Worm (Caenorhabditis elegans) whole organism, L4/young adult: ENCODE measurements around the gene T25D10.1.

Source experiments
- W03F9.2 ChIP-seq: fragments of 150-350 bp; optimal IDR thresholded peaks from 2 replicates; lab custom pipeline; 2014; ENCODE audit warnings: missing biosample characterization, missing genetic modification characterization
- dao-5 ChIP-seq: sonication (generic microtip); optimal IDR thresholded peaks from 2 replicates; lab custom pipeline; 2016; ENCODE audit warnings: missing genotype, missing genetic modification characterization, moderate library complexity, missing compliant biosample characterization
- him-1 ChIP-seq: sonication (generic microtip); optimal IDR thresholded peaks from 2 replicates; lab custom pipeline; 2016; ENCODE audit warnings: missing genotype, missing genetic modification reagents, missing genetic modification characterization, missing compliant biosample characterization

DNA sequence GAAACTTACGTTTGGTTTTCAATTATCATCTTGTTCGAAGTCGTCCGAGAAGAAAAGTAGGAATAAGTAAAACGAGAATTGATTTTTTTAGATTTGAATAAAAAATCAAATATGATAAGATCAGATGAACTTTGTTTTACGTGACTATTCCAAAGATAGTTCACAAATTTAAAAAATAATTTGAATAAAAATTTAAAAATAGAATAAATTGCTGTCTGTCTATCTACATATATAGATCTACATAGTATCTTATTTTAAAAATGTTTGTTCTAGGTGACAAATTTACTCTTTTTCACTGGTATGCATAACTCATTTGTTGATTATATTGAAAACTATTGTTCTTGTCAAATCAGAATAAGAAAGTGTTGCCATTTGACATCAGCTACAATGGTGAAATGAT lies 15.3 kb upstream of the T25D10.1 start, which contains the start of gene F58F12.2:
- TF ChIP-seq dao-5 (tag; lab: Kevin White, UChicago) (no peak), him-1 (tag; lab: Kevin White, UChicago) (no peak), W03F9.2 (no peak)
